Worm (Caenorhabditis elegans): ENCODE measurements around the gene Y54H5A.2.

ce11 chrIII:5183372-5183771, 34.0 kb upstream of the Y54H5A.2 start:
- no peak for TF ChIP-seq hlh-15 (tag; optimal IDR thresholded peaks at IDR 0.05)
- TF ChIP-seq pha-4 (tag; optimal IDR thresholded peaks at IDR 0.05), result no peak
- TF ChIP-seq nhr-232 (tag; optimal IDR thresholded peaks at IDR 0.05), result no peak

All from whole organism, late embryonic.